Worm (Caenorhabditis elegans) whole organism, young adult: ENCODE results near the gene R10E11.5.

Experiments
- B0261.1 ChIP-seq: sonication (generic microtip); optimal IDR thresholded peaks from 2 replicates; lab custom pipeline; 2016; ENCODE audit warnings: mild to moderate bottlenecking, missing genetic modification characterization, moderate library complexity, missing compliant biosample characterization
- C06A6.2 ChIP-seq: fragments of 200-800 bp; sonication (Bioruptor generic); conservative IDR thresholded peaks from 2 replicates; pipeline ENCODE4 v1.3.6; 2022; ENCODE audit warnings: missing genetic modification characterization, missing compliant biosample characterization
- F57A8.1 ChIP-seq: fragments of 200-800 bp; sonication (Bioruptor generic); optimal IDR thresholded peaks from 2 replicates; lab custom pipeline; 2018; ENCODE audit warnings: mild to moderate bottlenecking, missing genetic modification characterization, moderate library complexity, missing compliant biosample characterization
- Y95B8A.8 ChIP-seq: fragments of 200-800 bp; sonication (Bioruptor generic); IDR thresholded peaks from 2 replicates; pipeline ENCODE4 v1.3.6; 2022; ENCODE audit warnings: missing genetic modification reagents, missing genetic modification characterization, missing compliant biosample characterization
- ceh-27 ChIP-seq: fragments of 200-800 bp; sonication (Bioruptor generic); optimal IDR thresholded peaks from 2 replicates; lab custom pipeline; 2018; ENCODE audit warnings: mild to moderate bottlenecking, missing genetic modification characterization, moderate library complexity, missing compliant biosample characterization
- egl-44 ChIP-seq: fragments of 200-800 bp; sonication (Bioruptor generic); IDR thresholded peaks from 2 replicates; pipeline ENCODE4 v1.3.6; 2022; ENCODE audit warnings: missing genetic modification reagents, missing genetic modification characterization, missing compliant biosample characterization
- hsf-1 ChIP-seq: fragments of 200-800 bp; sonication (Bioruptor generic); IDR thresholded peaks from 2 replicates; pipeline ENCODE4 v1.3.6; 2022; ENCODE audit warnings: missing genetic modification reagents, missing genetic modification characterization, missing compliant biosample characterization
- mcd-1 ChIP-seq: fragments of 200-800 bp; sonication (Bioruptor generic); IDR thresholded peaks from 2 replicates; pipeline ENCODE4 v1.3.6; 2022; ENCODE audit warnings: missing genetic modification reagents, missing genetic modification characterization, missing compliant biosample characterization
- pbrm-1 ChIP-seq: fragments of 200-800 bp; sonication (Bioruptor generic); IDR thresholded peaks from 2 replicates; pipeline ENCODE4 v1.3.6; 2022; ENCODE audit warnings: missing genetic modification reagents, missing genetic modification characterization, missing compliant biosample characterization
- pha-4 ChIP-seq: fragments of 150-350 bp; sonication (generic microtip); optimal IDR thresholded peaks from 2 replicates; lab custom pipeline; 2014; ENCODE audit warnings: missing biosample characterization, missing genetic modification reagents, missing genetic modification characterization
- snpc-4 ChIP-seq, 5 experiments: fragments of 150-350 bp in 1 of 5; sonication (generic microtip) in 4 of 5; optimal IDR thresholded peaks; 2 replicates each; lab custom pipeline; 2014 to 2018; ENCODE audit warnings: missing genetic modification characterization in 5 of 5, missing biosample characterization in 3 of 5, antibody characterized with exemption in 2 of 5, mild to moderate bottlenecking in 2 of 5, missing compliant biosample characterization in 2 of 5, missing genotype in 2 of 5, moderate library complexity in 2 of 5, missing genetic modification reagents in 1 of 5
- unc-130 ChIP-seq: sonication (generic microtip); optimal IDR thresholded peaks from 2 replicates; lab custom pipeline; 2016; ENCODE audit warnings: missing genetic modification reagents, missing genetic modification characterization, missing compliant biosample characterization

DNA sequence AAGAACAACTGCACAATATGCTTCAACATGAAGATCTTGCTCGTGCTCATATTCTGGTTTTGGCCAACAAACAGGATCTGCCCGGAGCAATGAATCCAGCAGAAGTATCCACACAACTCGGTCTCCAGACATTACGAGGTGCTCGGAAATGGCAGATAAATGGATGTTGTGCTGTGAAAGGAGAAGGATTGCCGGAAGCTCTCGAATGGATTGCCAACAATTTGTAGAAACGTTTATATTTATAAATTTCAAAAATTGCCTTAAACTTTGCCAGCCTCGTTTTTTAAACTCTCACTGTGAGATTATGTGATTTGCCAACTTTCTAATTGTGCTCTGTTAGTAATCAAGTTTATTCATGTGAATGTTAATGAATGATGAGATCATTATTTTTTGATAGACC, 34.3 kb upstream of the R10E11.5 start:
- TF ChIP-seq mcd-1 (no peak), unc-130 (no peak), Y95B8A.8 (GFP tag; lab: Robert Waterston, UW) (no peak), pha-4 (no peak), C06A6.2 (GFP tag; lab: Robert Waterston, UW) (no peak), hsf-1 (GFP tag; lab: Robert Waterston, UW) (no peak), F57A8.1 (GFP tag; lab: Kevin White, UChicago) (no peak), pbrm-1 (GFP tag; lab: Robert Waterston, UW) (no peak), snpc-4 (GFP tag; optimal IDR thresholded peaks at IDR 0.05; lab: Kevin White, UChicago) (no peak), snpc-4 (tag; optimal IDR thresholded peaks at IDR 0.05; lab: Kevin White, UChicago) (no peak), ceh-27 (GFP tag; lab: Kevin White, UChicago) (no peak), B0261.1 (tag; lab: Kevin White, UChicago) (no peak), egl-44 (no peak)
